Worm (Caenorhabditis elegans): Measurements from ENCODE around the gene Y54G2A.44.

Y54G2A.44 gene

ce11 chrIV:2808154-2808553, 6.5 kb downstream of the Y54G2A.44 start:
- TF ChIP-seq R02D3.7 (tag; optimal IDR thresholded peaks at IDR 0.05) (no peak), mdl-1 (tag; optimal IDR thresholded peaks at IDR 0.05) (no peak), pqm-1 (tag; optimal IDR thresholded peaks at IDR 0.05) (no peak), snpc-4 (tag; optimal IDR thresholded peaks at IDR 0.05) (no peak), ceh-9 (tag; optimal IDR thresholded peaks at IDR 0.05) (no peak), aly-2 (tag; optimal IDR thresholded peaks at IDR 0.05) (no peak), elt-2 (tag; optimal IDR thresholded peaks at IDR 0.05) (no peak), egl-5 (tag; optimal IDR thresholded peaks at IDR 0.05) (no peak), nhr-237 (tag; optimal IDR thresholded peaks at IDR 0.05) (no peak), unc-62 (GFP tag; optimal IDR thresholded peaks at IDR 0.05) (no peak), nhr-77 (tag; optimal IDR thresholded peaks at IDR 0.05) (no peak), lin-39 (tag; optimal IDR thresholded peaks at IDR 0.05) (no peak), elt-3 (tag; optimal IDR thresholded peaks at IDR 0.05) (no peak), sea-2 (GFP tag; optimal IDR thresholded peaks at IDR 0.05) (no peak)

- no peak for TF ChIP-seq ztf-11 (tag; optimal IDR thresholded peaks at IDR 0.05)
- peak; percentile 32 for TF ChIP-seq nhr-23 (tag; optimal IDR thresholded peaks at IDR 0.05)
Measured at ce11 chrIV:2809208-2809607, 7.5 kb downstream of the Y54G2A.44 start, which contains the start of gene Y54G2A.76. Gene Y54G2A.76, plus strand, starts transcription at chrIV:2809410.

ce11 chrIV:2817038-2817437, 15.4 kb downstream of the Y54G2A.44 start:
- TF ChIP-seq ceh-28 (tag; optimal IDR thresholded peaks at IDR 0.05) = no peak
- TF ChIP-seq nhr-25 (tag; optimal IDR thresholded peaks at IDR 0.05) = no peak
- no peak for TF ChIP-seq unc-39 (tag; optimal IDR thresholded peaks at IDR 0.05)
- no peak for TF ChIP-seq lin-39 (tag; optimal IDR thresholded peaks at IDR 0.05)
- no peak for TF ChIP-seq eor-1 (tag; optimal IDR thresholded peaks at IDR 0.05)
- no peak for TF ChIP-seq nhr-28 (tag; optimal IDR thresholded peaks at IDR 0.05)
- TF ChIP-seq sea-2 (GFP tag; optimal IDR thresholded peaks at IDR 0.05) = no peak
- no peak for TF ChIP-seq elt-2 (tag; optimal IDR thresholded peaks at IDR 0.05)
- no peak for TF ChIP-seq fkh-2 (tag; optimal IDR thresholded peaks at IDR 0.05)
- no peak for TF ChIP-seq nhr-12 (tag; optimal IDR thresholded peaks at IDR 0.05)
- no peak for TF ChIP-seq nhr-77 (tag; optimal IDR thresholded peaks at IDR 0.05)
- no peak for TF ChIP-seq skn-1 (tag; optimal IDR thresholded peaks at IDR 0.05)
- no peak for TF ChIP-seq ztf-11 (tag; optimal IDR thresholded peaks at IDR 0.05)
- no peak for TF ChIP-seq elt-3 (tag; optimal IDR thresholded peaks at IDR 0.05)
- TF ChIP-seq ceh-16 (tag; optimal IDR thresholded peaks at IDR 0.05) = no peak

- TF ChIP-seq nhr-67 (tag; optimal IDR thresholded peaks at IDR 0.05) = no peak
- TF ChIP-seq mdl-1 (tag; optimal IDR thresholded peaks at IDR 0.05) = no peak
- no peak for TF ChIP-seq unc-39 (tag; optimal IDR thresholded peaks at IDR 0.05)
- no peak for TF ChIP-seq zag-1 (tag; optimal IDR thresholded peaks at IDR 0.05)
- no peak for TF ChIP-seq hmg-11 (tag; optimal IDR thresholded peaks at IDR 0.05)
- no peak for TF ChIP-seq snpc-4 (tag; optimal IDR thresholded peaks at IDR 0.05)
- no peak for TF ChIP-seq elt-2 (tag; optimal IDR thresholded peaks at IDR 0.05)
- TF ChIP-seq nhr-237 (tag; optimal IDR thresholded peaks at IDR 0.05) = no peak
- no peak for TF ChIP-seq nhr-11 (tag; optimal IDR thresholded peaks at IDR 0.05)
- TF ChIP-seq unc-62 (GFP tag; optimal IDR thresholded peaks at IDR 0.05) = no peak
- no peak for TF ChIP-seq lin-15B (tag; optimal IDR thresholded peaks at IDR 0.05)
- TF ChIP-seq nhr-43 (tag; optimal IDR thresholded peaks at IDR 0.05; ENCODE audit: poor library complexity, severe bottlenecking) = no peak
- TF ChIP-seq nhr-76 (tag; optimal IDR thresholded peaks at IDR 0.05) = no peak
- no peak for TF ChIP-seq elt-3 (tag; optimal IDR thresholded peaks at IDR 0.05)
- TF ChIP-seq pha-4 (tag; optimal IDR thresholded peaks at IDR 0.05) = no peak
Measured at ce11 chrIV:2819633-2820032, 18.0 kb downstream of the Y54G2A.44 start, which contains the start of gene Y54G2A.13. Gene Y54G2A.13, minus strand, starts transcription at chrIV:2819733.

ce11 chrIV:2820408-2820807, 18.8 kb downstream of the Y54G2A.44 start, which contains the start of gene Y54G2A.37:
Gene Y54G2A.37, plus strand, starts transcription at chrIV:2820708.
- TF ChIP-seq eor-1 (tag; optimal IDR thresholded peaks at IDR 0.05) = no peak
- TF ChIP-seq nhr-12 (tag; optimal IDR thresholded peaks at IDR 0.05) = no peak
- TF ChIP-seq aly-2 (tag; optimal IDR thresholded peaks at IDR 0.05) = no peak
- no peak for TF ChIP-seq lin-39 (tag; optimal IDR thresholded peaks at IDR 0.05)
- TF ChIP-seq sea-2 (GFP tag; optimal IDR thresholded peaks at IDR 0.05) = no peak
- no peak for TF ChIP-seq snpc-4 (tag; optimal IDR thresholded peaks at IDR 0.05)
- TF ChIP-seq egl-27 (tag; optimal IDR thresholded peaks at IDR 0.05) = no peak
- TF ChIP-seq elt-1 (tag; optimal IDR thresholded peaks at IDR 0.05) = no peak
- no peak for TF ChIP-seq ZK546.5 (tag; optimal IDR thresholded peaks at IDR 0.05)
- TF ChIP-seq zag-1 (tag; optimal IDR thresholded peaks at IDR 0.05) = no peak
- TF ChIP-seq nhr-77 (tag; optimal IDR thresholded peaks at IDR 0.05) = no peak
- no peak for TF ChIP-seq nhr-28 (tag; optimal IDR thresholded peaks at IDR 0.05)
- no peak for TF ChIP-seq nhr-237 (tag; optimal IDR thresholded peaks at IDR 0.05)
- no peak for TF ChIP-seq nhr-11 (tag; optimal IDR thresholded peaks at IDR 0.05)
- no peak for TF ChIP-seq mml-1 (tag; optimal IDR thresholded peaks at IDR 0.05)
- TF ChIP-seq jun-1 (tag; optimal IDR thresholded peaks at IDR 0.05) = no peak
- TF ChIP-seq elt-3 (tag; optimal IDR thresholded peaks at IDR 0.05) = no peak
- no peak for TF ChIP-seq ceh-82 (tag; optimal IDR thresholded peaks at IDR 0.05)
- no peak for TF ChIP-seq ceh-28 (tag; optimal IDR thresholded peaks at IDR 0.05)

All from whole organism, L3 larva.